Worm (Caenorhabditis elegans): ENCODE measurements around the gene algn-9.

Gene algn-9

ce11 chrII:10541923-10542486 lies 42.1 kb upstream of the algn-9 start, which contains the start of gene pro-1 (continued):
- TF ChIP-seq Y5F2A.4 (GFP tag; optimal IDR thresholded peaks at IDR 0.05) (no peak), gei-8 (GFP tag; optimal IDR thresholded peaks at IDR 0.05) (peak; percentile 12), ceh-20 (GFP tag; IDR thresholded peaks at IDR 0.05) (peak; percentile 92), zag-1 (tag; optimal IDR thresholded peaks at IDR 0.05) (no peak), spr-3 (GFP tag; optimal IDR thresholded peaks at IDR 0.05) (peak; percentile 48), nhr-11 (tag; optimal IDR thresholded peaks at IDR 0.05) (peak; percentile 61), nhr-77 (tag; optimal IDR thresholded peaks at IDR 0.05) (peak; percentile 72), skn-1 (tag; optimal IDR thresholded peaks at IDR 0.05) (no peak), attf-4 (tag; optimal IDR thresholded peaks at IDR 0.05) (no peak), aly-2 (tag; optimal IDR thresholded peaks at IDR 0.05) (no peak), dve-1 (tag; optimal IDR thresholded peaks at IDR 0.05; ENCODE audit: insufficient read depth) (peak; percentile 90), ceh-32 (tag; optimal IDR thresholded peaks at IDR 0.05; ENCODE audit: poor library complexity) (no peak), F37D6.2 (tag; optimal IDR thresholded peaks at IDR 0.05) (peak; percentile 66), dmd-6 (GFP tag; IDR thresholded peaks at IDR 0.05) (peak; percentile 54), mes-2 (tag; optimal IDR thresholded peaks at IDR 0.05; ENCODE audit: poor library complexity, severe bottlenecking) (peak; percentile 79), ceh-44 (GFP tag; IDR thresholded peaks at IDR 0.05) (no peak), Y75B8A.6 (GFP tag; IDR thresholded peaks at IDR 0.05) (peak; percentile 45; the same call in 1 of the 2 replicates), php-3 (GFP tag; IDR thresholded peaks at IDR 0.05) (peak; percentile 80), nhr-76 (tag; optimal IDR thresholded peaks at IDR 0.05) (no peak), unc-39 (tag; optimal IDR thresholded peaks at IDR 0.05) (no peak), D1046.2 (GFP tag; IDR thresholded peaks at IDR 0.05) (peak; percentile 89; the same call in 1 of the 2 replicates), nhr-41 (GFP tag; IDR thresholded peaks at IDR 0.05) (peak; percentile 66; the same call in 1 of the 2 replicates), lsy-2 (tag; optimal IDR thresholded peaks at IDR 0.05) (peak; percentile 47 to 91), hmg-1.1 (GFP tag; IDR thresholded peaks at IDR 0.05) (peak; percentile 80), tag-97 (GFP tag; IDR thresholded peaks at IDR 0.05) (peak; percentile 72; the same call in 1 of the 2 replicates), sdz-12 (GFP tag; optimal IDR thresholded peaks at IDR 0.05) (peak; percentile 98), F26F4.8 (GFP tag; conservative IDR thresholded peaks at IDR 0.05) (no peak), egl-27 (tag; optimal IDR thresholded peaks at IDR 0.05) (no peak), tra-1 (GFP tag; IDR thresholded peaks at IDR 0.05) (peak; percentile 65), lin-15B (tag; optimal IDR thresholded peaks at IDR 0.05) (no peak), daf-8 (GFP tag; IDR thresholded peaks at IDR 0.05) (no peak), ztf-7 (tag; optimal IDR thresholded peaks at IDR 0.05) (peak; percentile 20), saeg-2 (GFP tag; IDR thresholded peaks at IDR 0.05) (peak; percentile 83), zip-2 (tag; optimal IDR thresholded peaks at IDR 0.05) (peak; percentile 61), unc-130 (GFP tag; optimal IDR thresholded peaks at IDR 0.05) (no peak), daf-12 (tag; optimal IDR thresholded peaks at IDR 0.05) (no peak), nhr-237 (tag; optimal IDR thresholded peaks at IDR 0.05) (no peak), nhr-28 (tag; optimal IDR thresholded peaks at IDR 0.05) (peak; percentile 47), ceh-62 (tag; optimal IDR thresholded peaks at IDR 0.05) (no peak), daf-16 (GFP tag; optimal IDR thresholded peaks at IDR 0.05) (peak in 1 of 2 experiments; percentile 37), daf-16 (tag; optimal IDR thresholded peaks at IDR 0.05) (peak; percentile 87), T20F7.1 (GFP tag; optimal IDR thresholded peaks at IDR 0.05) (peak; percentile 83), hlh-11 (tag; optimal IDR thresholded peaks at IDR 0.05) (peak; percentile 76), cey-2 (tag; optimal IDR thresholded peaks at IDR 0.05; ENCODE audit: borderline replicate concordance, insufficient read depth) (no peak), rbr-2 (tag; optimal IDR thresholded peaks at IDR 0.05) (peak; percentile 62), Y105C5A.15 (GFP tag; IDR thresholded peaks at IDR 0.05) (peak; percentile 50; the same call in 1 of the 2 replicates), ces-1 (GFP tag; optimal IDR thresholded peaks at IDR 0.05) (no peak), aha-1 (tag) (no peak), zfp-3 (GFP tag; conservative IDR thresholded peaks at IDR 0.05) (peak; percentile 94), set-16 (GFP tag; IDR thresholded peaks at IDR 0.05) (0 out of 2 replicates have a peak, but pooled peaks have one; percentile 7)

All from whole organism, L4 larva.